Worm (Caenorhabditis elegans) whole organism, L2 larva: ENCODE measurements around the gene C23H5.15.
A peak's percentile ranks its signal among the peaks of the same experiment; 100 is the strongest.

Experiments
- C34F6.9 ChIP-seq: fragments of 150-350 bp; optimal IDR thresholded peaks from 2 replicates; lab custom pipeline; 2014; ENCODE audit warnings: missing biosample characterization, missing genetic modification characterization
- F13H6.1 ChIP-seq: sonication (generic microtip); optimal IDR thresholded peaks from 2 replicates; lab custom pipeline; 2016; ENCODE audit warnings: missing genetic modification characterization, missing compliant biosample characterization
- R02D3.7 ChIP-seq: fragments of 150-350 bp; optimal IDR thresholded peaks from 2 replicates; lab custom pipeline; 2014; ENCODE audit warnings: missing biosample characterization, missing genetic modification characterization
- Y55F3AM.14 ChIP-seq: fragments of 200-800 bp; sonication (Bioruptor generic); optimal IDR thresholded peaks from 2 replicates; lab custom pipeline; 2018; ENCODE audit warnings: mild to moderate bottlenecking, missing genetic modification characterization, missing compliant biosample characterization
- alr-1 ChIP-seq: fragments of 150-350 bp; optimal IDR thresholded peaks from 2 replicates; lab custom pipeline; 2014; ENCODE audit warnings: missing biosample characterization, missing genetic modification characterization
- aly-2 ChIP-seq: fragments of 150-350 bp; optimal IDR thresholded peaks from 2 replicates; lab custom pipeline; 2014; ENCODE audit warnings: missing biosample characterization, missing genetic modification characterization
- ama-1 ChIP-seq: fragments of 150-350 bp; optimal IDR thresholded peaks from 2 replicates; lab custom pipeline; 2018; ENCODE audit warnings: inconsistent platforms
- blmp-1 ChIP-seq: sonication (generic microtip); optimal IDR thresholded peaks from 2 replicates; lab custom pipeline; 2017; ENCODE audit warnings: missing genetic modification characterization, mild to moderate bottlenecking, missing compliant biosample characterization, antibody characterized with exemption, moderate library complexity; ENCODE audit not compliant: insufficient read depth
- ceh-16 ChIP-seq: fragments of 150-350 bp; optimal IDR thresholded peaks from 2 replicates; lab custom pipeline; 2014; ENCODE audit warnings: missing biosample characterization, missing genetic modification characterization
- dmd-4 ChIP-seq: sonication (generic microtip); optimal IDR thresholded peaks from 2 replicates; lab custom pipeline; 2017; ENCODE audit warnings: missing biosample characterization, missing genetic modification characterization
- egl-27 ChIP-seq: sonication (generic microtip); optimal IDR thresholded peaks from 3 replicates; lab custom pipeline; 2017; ENCODE audit warnings: missing biosample characterization, missing genetic modification reagents, missing genetic modification characterization
- elt-1 ChIP-seq: fragments of 150-350 bp; optimal IDR thresholded peaks from 2 replicates; lab custom pipeline; 2014; ENCODE audit warnings: missing biosample characterization, missing genetic modification characterization
- fos-1 ChIP-seq: fragments of 150-350 bp; optimal IDR thresholded peaks from 2 replicates; lab custom pipeline; 2014; ENCODE audit warnings: missing biosample characterization, missing genetic modification characterization
- lin-11 ChIP-seq: fragments of 150-350 bp; sonication (generic microtip); optimal IDR thresholded peaks from 2 replicates; lab custom pipeline; 2014; ENCODE audit warnings: missing biosample characterization, missing genetic modification characterization, inconsistent platforms, mixed read lengths
- lsy-2 ChIP-seq, 2 experiments: fragments of 150-350 bp in 1 of 2; sonication (generic microtip) in 1 of 2; optimal IDR thresholded peaks; 2 replicates each; lab custom pipeline; 2014 to 2017; ENCODE audit warnings: missing biosample characterization in 2 of 2, missing genetic modification characterization in 2 of 2
- mbf-1 ChIP-seq: sonication (generic microtip); optimal IDR thresholded peaks from 2 replicates; lab custom pipeline; 2017; ENCODE audit warnings: missing biosample characterization, missing genetic modification characterization
- mdl-1 ChIP-seq, 2 experiments: fragments of 150-350 bp in 1 of 2; sonication (generic microtip) in 1 of 2; optimal IDR thresholded peaks; 2 replicates each; lab custom pipeline; 2017; ENCODE audit warnings: missing biosample characterization in 2 of 2, missing genetic modification characterization in 2 of 2
- nhr-10 ChIP-seq: sonication (generic microtip); optimal IDR thresholded peaks from 2 replicates; lab custom pipeline; 2017; ENCODE audit warnings: missing biosample characterization, missing genetic modification characterization
- nhr-129 ChIP-seq: fragments of 150-350 bp; optimal IDR thresholded peaks from 2 replicates; lab custom pipeline; 2014; ENCODE audit warnings: missing biosample characterization, missing genetic modification characterization
- nhr-21 ChIP-seq: fragments of 150-350 bp; optimal IDR thresholded peaks from 2 replicates; lab custom pipeline; 2014; ENCODE audit warnings: missing biosample characterization, missing genetic modification characterization
- nhr-23 ChIP-seq: fragments of 150-350 bp; optimal IDR thresholded peaks from 2 replicates; lab custom pipeline; 2014; ENCODE audit warnings: missing biosample characterization, missing genetic modification reagents, missing genetic modification characterization
- nhr-237 ChIP-seq: fragments of 150-350 bp; optimal IDR thresholded peaks from 2 replicates; lab custom pipeline; 2014; ENCODE audit warnings: missing biosample characterization, missing genetic modification characterization
- nhr-25 ChIP-seq: fragments of 150-350 bp; sonication (generic microtip); optimal IDR thresholded peaks from 3 replicates; lab custom pipeline; 2014; ENCODE audit warnings: missing biosample characterization, missing genetic modification characterization
- nhr-77 ChIP-seq: fragments of 150-350 bp; optimal IDR thresholded peaks from 2 replicates; lab custom pipeline; 2014; ENCODE audit warnings: missing biosample characterization, missing genetic modification characterization
- skn-1 ChIP-seq: sonication (generic microtip); optimal IDR thresholded peaks from 2 replicates; lab custom pipeline; 2017; ENCODE audit warnings: missing biosample characterization, missing genetic modification characterization
- sma-3 ChIP-seq: sonication (generic microtip); optimal IDR thresholded peaks from 2 replicates; lab custom pipeline; 2016; ENCODE audit warnings: missing genetic modification reagents, missing genetic modification characterization, missing compliant biosample characterization
- sma-9 ChIP-seq, 2 experiments: fragments of 150-350 bp in 1 of 2; sonication (generic microtip) in 1 of 2; optimal IDR thresholded peaks; 2 replicates each; lab custom pipeline; 2014 to 2016; ENCODE audit warnings: missing genetic modification characterization in 2 of 2, mild to moderate bottlenecking in 1 of 2, missing biosample characterization in 1 of 2, missing compliant biosample characterization in 1 of 2, missing genetic modification reagents in 1 of 2, moderate library complexity in 1 of 2
- snpc-4 ChIP-seq: fragments of 150-350 bp; optimal IDR thresholded peaks from 2 replicates; lab custom pipeline; 2014; ENCODE audit warnings: missing biosample characterization, missing genetic modification characterization
- unc-39 ChIP-seq: fragments of 150-350 bp; optimal IDR thresholded peaks from 2 replicates; lab custom pipeline; 2014; ENCODE audit warnings: missing biosample characterization, missing genetic modification characterization
- unc-55 ChIP-seq: fragments of 150-350 bp; sonication (generic microtip); optimal IDR thresholded peaks from 3 replicates; lab custom pipeline; 2014; ENCODE audit warnings: missing biosample characterization, missing genetic modification reagents, missing genetic modification characterization
- unc-62 ChIP-seq: fragments of 150-350 bp; optimal IDR thresholded peaks from 2 replicates; lab custom pipeline; 2014; ENCODE audit warnings: missing biosample characterization, missing genetic modification reagents, missing genetic modification characterization
- zag-1 ChIP-seq: fragments of 150-350 bp; optimal IDR thresholded peaks from 2 replicates; lab custom pipeline; 2014; ENCODE audit warnings: missing biosample characterization, missing genetic modification characterization
- ztf-11 ChIP-seq: sonication (generic microtip); optimal IDR thresholded peaks from 2 replicates; lab custom pipeline; 2017; ENCODE audit warnings: missing biosample characterization, missing genetic modification characterization
- ztf-4 ChIP-seq: fragments of 150-350 bp; optimal IDR thresholded peaks from 2 replicates; lab custom pipeline; 2014; ENCODE audit warnings: missing biosample characterization, missing genetic modification characterization

C23H5.15 gene

ce11 chrIV:2137478-2137877 is 34.8 kb upstream of the C23H5.15 start:
- TF ChIP-seq alr-1 (tag; lab: Kevin White, UChicago) (no peak), snpc-4 (tag; lab: Kevin White, UChicago) (no peak), nhr-23 (tag; lab: Kevin White, UChicago) (no peak), egl-27 (tag; lab: Kevin White, UChicago) (no peak), dmd-4 (tag; lab: Kevin White, UChicago) (no peak), fos-1 (tag; lab: Kevin White, UChicago) (no peak), nhr-237 (no peak), lsy-2 (tag; optimal IDR thresholded peaks at IDR 0.05; lab: Kevin White, UChicago) (no peak)
- TF ChIP-seq, all 48 proteins: peak for 0

ce11 chrIV:2136607-2137006 is 33.9 kb upstream of the C23H5.15 start, which contains the start of gene test-1:
TSS of gene test-1 (plus strand) at chrIV:2136951.
- no peak for TF ChIP-seq unc-55
- no peak for TF ChIP-seq skn-1 (tag; lab: Kevin White, UChicago)
- peak; percentile 35 for TF ChIP-seq nhr-129 (tag; lab: Kevin White, UChicago)
- no peak for TF ChIP-seq ceh-16

- TF ChIP-seq unc-55 (no peak), skn-1 (tag; lab: Kevin White, UChicago) (no peak), nhr-237 (no peak), mbf-1 (tag; lab: Kevin White, UChicago) (no peak), nhr-77 (tag; lab: Kevin White, UChicago) (no peak), nhr-10 (tag; lab: Kevin White, UChicago) (no peak), unc-39 (tag; lab: Kevin White, UChicago) (no peak), unc-62 (GFP tag; lab: Kevin White, UChicago) (no peak), nhr-23 (tag; lab: Kevin White, UChicago) (no peak), ama-1 (lab: Kevin White, UChicago) (no peak)
Measured at ce11 chrIV:2133431-2133940, 30.8 kb upstream of the C23H5.15 start, which contains the start of gene C23H5.12. TSS of gene C23H5.12 (plus strand) at chrIV:2133481.

- TF ChIP-seq Y55F3AM.14 (GFP tag; lab: Kevin White, UChicago) (no peak), ceh-16 (no peak), F13H6.1 (tag; lab: Kevin White, UChicago) (no peak), fos-1 (tag; lab: Kevin White, UChicago) (peak; percentile 11), lsy-2 (tag; optimal IDR thresholded peaks at IDR 0.05; lab: Kevin White, UChicago) (no peak), ztf-11 (tag; lab: Kevin White, UChicago) (no peak)
Measured at ce11 chrIV:2130714-2131113, 28.0 kb upstream of the C23H5.15 start, which contains the start of gene prmt-6. TSS of gene prmt-6 (plus strand) at chrIV:2130965.

ce11 chrIV:2128761-2129160 is 26.1 kb upstream of the C23H5.15 start, which contains the start of gene grl-20:
TSS of gene grl-20 (minus strand) at chrIV:2128861.
- TF ChIP-seq zag-1 (tag; lab: Kevin White, UChicago): no peak

ce11 chrIV:2127375-2127774 is 24.7 kb upstream of the C23H5.15 start:
- no peak for TF ChIP-seq zag-1 (tag; lab: Kevin White, UChicago)
- no peak for TF ChIP-seq nhr-237
- no peak for TF ChIP-seq dmd-4 (tag; lab: Kevin White, UChicago)
- TF ChIP-seq ceh-16: no peak
- no peak for TF ChIP-seq ama-1 (lab: Kevin White, UChicago)
- TF ChIP-seq ztf-4 (tag; lab: Kevin White, UChicago): no peak
- TF ChIP-seq R02D3.7 (tag; lab: Kevin White, UChicago): no peak
- no peak for TF ChIP-seq snpc-4 (tag; lab: Kevin White, UChicago)
- TF ChIP-seq nhr-23 (tag; lab: Kevin White, UChicago): no peak
- TF ChIP-seq unc-39 (tag; lab: Kevin White, UChicago): no peak
- TF ChIP-seq sma-9 (GFP tag; optimal IDR thresholded peaks at IDR 0.05; lab: Kevin White, UChicago): no peak
- no peak for TF ChIP-seq sma-9 (tag; optimal IDR thresholded peaks at IDR 0.05; lab: Kevin White, UChicago)

- TF ChIP-seq sma-3 (GFP tag; lab: Kevin White, UChicago): no peak
- no peak for TF ChIP-seq sma-9 (GFP tag; optimal IDR thresholded peaks at IDR 0.05; lab: Kevin White, UChicago)
- no peak for TF ChIP-seq sma-9 (tag; optimal IDR thresholded peaks at IDR 0.05; lab: Kevin White, UChicago)
- no peak for TF ChIP-seq C34F6.9 (tag; lab: Kevin White, UChicago)
- TF ChIP-seq snpc-4 (tag; lab: Kevin White, UChicago): no peak
- no peak for TF ChIP-seq lin-11
- TF ChIP-seq nhr-25 (tag; lab: Kevin White, UChicago): no peak
- no peak for TF ChIP-seq mdl-1 (tag; optimal IDR thresholded peaks at IDR 0.05; lab: Kevin White, UChicago)
- no peak for TF ChIP-seq blmp-1 (tag; lab: Kevin White, UChicago)
- TF ChIP-seq aly-2 (tag; lab: Kevin White, UChicago): no peak
- TF ChIP-seq dmd-4 (tag; lab: Kevin White, UChicago): no peak
- no peak for TF ChIP-seq F13H6.1 (tag; lab: Kevin White, UChicago)
- no peak for TF ChIP-seq unc-55
- TF ChIP-seq elt-1 (tag; lab: Kevin White, UChicago): no peak
- TF ChIP-seq nhr-10 (tag; lab: Kevin White, UChicago): no peak
- no peak for TF ChIP-seq lsy-2 (tag; optimal IDR thresholded peaks at IDR 0.05; lab: Kevin White, UChicago)
- no peak for TF ChIP-seq nhr-21 (tag; lab: Kevin White, UChicago)
- no peak for TF ChIP-seq nhr-237
Measured at ce11 chrIV:2122488-2122887, 19.8 kb upstream of the C23H5.15 start, which contains the start of gene glb-7. TSS of gene glb-7 (plus strand) at chrIV:2122788.
